Fruit fly (Drosophila melanogaster) whole organism, adult: ENCODE data around the gene Ctr1C.

Experiments
- CG11617 ChIP-seq: fragments of 200-800 bp; sonication (Bioruptor generic); optimal IDR thresholded peaks from 2 replicates; lab custom pipeline; 2017; ENCODE audit warnings: mild to moderate bottlenecking, missing biosample characterization, missing genetic modification reagents, missing genetic modification characterization
- CG12768 ChIP-seq: fragments of 200-800 bp; sonication (Bioruptor generic); optimal IDR thresholded peaks from 2 replicates; lab custom pipeline; 2017; ENCODE audit warnings: missing biosample characterization, missing genetic modification characterization, mild to moderate bottlenecking, moderate library complexity, missing genetic modification reagents
- CG14711 ChIP-seq: fragments of 200-800 bp; sonication (Bioruptor generic); optimal IDR thresholded peaks from 2 replicates; lab custom pipeline; 2018; ENCODE audit warnings: missing biosample characterization, mild to moderate bottlenecking, missing genetic modification characterization, moderate library complexity
- CG1620 ChIP-seq: fragments of 200-800 bp; sonication (Bioruptor generic); optimal IDR thresholded peaks from 2 replicates; lab custom pipeline; 2016; ENCODE audit warnings: missing biosample characterization, missing genetic modification characterization
- CG33017 ChIP-seq: fragments of 200-800 bp; sonication (Bioruptor generic); optimal IDR thresholded peaks from 2 replicates; lab custom pipeline; 2018; ENCODE audit warnings: missing biosample characterization, mild to moderate bottlenecking, missing genetic modification characterization, moderate library complexity
- CG5204 ChIP-seq: fragments of 200-800 bp; sonication (Bioruptor generic); optimal IDR thresholded peaks from 2 replicates; lab custom pipeline; 2016; ENCODE audit warnings: missing biosample characterization, missing genetic modification characterization
- CG7045 ChIP-seq: fragments of 200-800 bp; sonication (Bioruptor generic); optimal IDR thresholded peaks from 2 replicates; lab custom pipeline; 2017; ENCODE audit warnings: missing biosample characterization, mild to moderate bottlenecking, missing genetic modification characterization
- CG7101 ChIP-seq: fragments of 200-800 bp; sonication (Bioruptor generic); optimal IDR thresholded peaks from 2 replicates; lab custom pipeline; 2018; ENCODE audit warnings: missing biosample characterization, mild to moderate bottlenecking, missing genetic modification characterization, moderate library complexity
- Clk ChIP-seq: fragments of 200-800 bp; sonication (Bioruptor generic); optimal IDR thresholded peaks from 2 replicates; lab custom pipeline; 2017; ENCODE audit warnings: missing biosample characterization, missing genetic modification characterization
- Crg-1 ChIP-seq: fragments of 200-800 bp; sonication (Bioruptor generic); optimal IDR thresholded peaks from 2 replicates; lab custom pipeline; 2016; ENCODE audit warnings: missing biosample characterization, missing genetic modification characterization
- Hr96 ChIP-seq: fragments of 200-800 bp; sonication (Bioruptor generic); optimal IDR thresholded peaks from 2 replicates; lab custom pipeline; 2016; ENCODE audit warnings: missing biosample characterization, missing genetic modification characterization
- Mnt ChIP-seq: fragments of 200-800 bp; sonication (Bioruptor generic); optimal IDR thresholded peaks from 2 replicates; lab custom pipeline; 2016; ENCODE audit warnings: missing biosample characterization, mild to moderate bottlenecking, missing genetic modification characterization
- bab1 ChIP-seq: fragments of 200-800 bp; sonication (Bioruptor generic); optimal IDR thresholded peaks from 3 replicates; lab custom pipeline; 2019; ENCODE audit warnings: missing biosample characterization, mild to moderate bottlenecking, missing genetic modification characterization, moderate library complexity
- cic ChIP-seq: fragments of 200-800 bp; sonication (Bioruptor generic); optimal IDR thresholded peaks from 2 replicates; lab custom pipeline; 2017; ENCODE audit warnings: missing biosample characterization, mild to moderate bottlenecking, missing genetic modification characterization, moderate library complexity
- cnc ChIP-seq, 2 experiments: fragments of >200 bp; optimal IDR thresholded peaks; 2 replicates each; lab custom pipeline; 2017
- kay ChIP-seq: fragments of 200-800 bp; sonication (Bioruptor generic); peaks from one replicate; lab custom pipeline; 2016; ENCODE audit warnings: missing biosample characterization, missing genetic modification characterization, borderline replicate concordance
- ovo ChIP-seq: fragments of 200-800 bp; sonication (Bioruptor generic); optimal IDR thresholded peaks from 2 replicates; lab custom pipeline; 2016; ENCODE audit warnings: missing biosample characterization, missing genetic modification characterization
- pad ChIP-seq: fragments of 200-800 bp; sonication (Bioruptor generic); optimal IDR thresholded peaks from 3 replicates; lab custom pipeline; 2017; ENCODE audit warnings: missing biosample characterization, missing genetic modification characterization, mild to moderate bottlenecking, moderate library complexity, missing genetic modification reagents
- tj ChIP-seq: fragments of 200-800 bp; sonication (Bioruptor generic); optimal IDR thresholded peaks from 3 replicates; lab custom pipeline; 2017; ENCODE audit warnings: missing biosample characterization, mild to moderate bottlenecking, missing genetic modification characterization, moderate library complexity
- toe ChIP-seq: fragments of 200-800 bp; sonication (Bioruptor generic); optimal IDR thresholded peaks from 2 replicates; lab custom pipeline; 2016; ENCODE audit warnings: missing biosample characterization, missing genetic modification characterization

Gene Ctr1C

dm6 chr3R:30964220-30964619 lies at the start of gene Ctr1C:
Gene Ctr1C (minus strand): TSS chr3R:30964320.
- no peak for TF ChIP-seq tj (GFP tag; lab: Kevin White, UChicago)
- no peak for TF ChIP-seq CG1620
- no peak for TF ChIP-seq toe (GFP tag; lab: Kevin White, UChicago)
- TF ChIP-seq cnc (optimal IDR thresholded peaks at IDR 0.05; lab: Kevin White, UChicago) = no peak
- no peak for TF ChIP-seq Mnt (GFP tag; lab: Kevin White, UChicago)
- TF ChIP-seq CG33017 = no peak
- TF ChIP-seq kay (GFP tag; lab: Kevin White, UChicago) = no peak
- no peak for TF ChIP-seq Hr96 (GFP tag; lab: Kevin White, UChicago)
- no peak for TF ChIP-seq ovo (GFP tag; lab: Kevin White, UChicago)
- no peak for TF ChIP-seq pad (GFP tag; lab: Kevin White, UChicago)
- TF ChIP-seq CG7101 (tag; lab: Kevin White, UChicago) = no peak
- no peak for TF ChIP-seq cic (GFP tag; lab: Kevin White, UChicago)
- TF ChIP-seq Crg-1 = no peak

DNA sequence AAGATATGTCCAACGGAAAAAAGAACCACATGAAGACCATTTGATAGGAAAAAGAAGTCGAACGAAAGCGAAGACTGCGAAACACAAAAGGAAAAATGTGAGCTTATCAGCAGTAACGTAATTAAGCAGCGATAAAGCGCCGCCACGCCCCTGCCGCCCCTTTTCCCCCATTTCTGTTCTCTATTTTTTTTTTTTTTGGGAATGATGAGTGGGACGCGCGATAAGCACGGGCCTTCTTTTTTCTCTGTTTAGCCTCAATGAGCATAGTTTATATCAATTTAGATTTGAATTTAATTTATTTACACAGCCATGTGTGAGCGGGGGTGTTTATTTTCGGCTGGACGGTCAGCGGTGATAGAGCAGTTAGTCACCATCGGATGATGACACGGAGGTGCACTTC lies 46.0 kb upstream of the Ctr1C start:
- TF ChIP-seq pad (GFP tag; lab: Kevin White, UChicago) = no peak
- no peak for TF ChIP-seq Crg-1
- TF ChIP-seq Clk (GFP tag; lab: Kevin White, UChicago) = no peak
- TF ChIP-seq CG7045 (GFP tag; lab: Kevin White, UChicago) = no peak
- TF ChIP-seq CG1620 = no peak
- no peak for TF ChIP-seq cnc (optimal IDR thresholded peaks at IDR 0.05; lab: Kevin White, UChicago)

DNA sequence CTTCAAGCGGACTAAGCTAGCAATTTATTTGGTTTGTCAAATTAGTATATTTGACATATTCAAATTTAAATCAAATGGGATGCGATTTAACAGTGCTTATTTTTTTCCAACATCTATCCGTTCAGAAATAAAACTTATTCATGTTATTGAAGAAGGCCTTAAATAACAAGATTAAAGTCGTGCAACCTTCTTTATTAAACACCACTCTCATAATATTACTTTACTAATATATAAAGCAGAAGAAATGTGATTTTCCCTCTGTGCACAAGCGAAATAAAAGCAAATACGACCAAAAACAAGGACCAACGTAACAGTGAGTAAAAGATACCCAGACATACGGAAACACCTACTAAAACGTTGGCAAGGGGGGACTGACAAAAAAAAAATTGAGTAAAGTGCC lies 42.5 kb upstream of the Ctr1C start:
- TF ChIP-seq Crg-1 = no peak
- no peak for TF ChIP-seq ovo (GFP tag; lab: Kevin White, UChicago)
- no peak for TF ChIP-seq CG12768
- no peak for TF ChIP-seq Mnt (GFP tag; lab: Kevin White, UChicago)
- TF ChIP-seq tj (GFP tag; lab: Kevin White, UChicago) = no peak
- no peak for TF ChIP-seq CG14711 (tag; lab: Kevin White, UChicago)
- TF ChIP-seq kay (GFP tag; lab: Kevin White, UChicago) = no peak
- TF ChIP-seq CG1620 = no peak
- TF ChIP-seq pad (GFP tag; lab: Kevin White, UChicago) = no peak
- no peak for TF ChIP-seq CG33017
- no peak for TF ChIP-seq CG7101 (tag; lab: Kevin White, UChicago)
- TF ChIP-seq CG7045 (GFP tag; lab: Kevin White, UChicago) = no peak
- no peak for TF ChIP-seq CG5204 (GFP tag; lab: Kevin White, UChicago)
- TF ChIP-seq Clk (GFP tag; lab: Kevin White, UChicago) = no peak
- TF ChIP-seq bab1 = no peak

- TF ChIP-seq bab1 (no peak), CG11617 (GFP tag; lab: Kevin White, UChicago) (no peak), cnc (optimal IDR thresholded peaks at IDR 0.05; lab: Kevin White, UChicago) (no peak), ovo (GFP tag; lab: Kevin White, UChicago) (no peak), Crg-1 (no peak), CG33017 (no peak), tj (GFP tag; lab: Kevin White, UChicago) (no peak), CG7101 (tag; lab: Kevin White, UChicago) (no peak), Hr96 (GFP tag; lab: Kevin White, UChicago) (no peak), Clk (GFP tag; lab: Kevin White, UChicago) (no peak), Mnt (GFP tag; lab: Kevin White, UChicago) (no peak), CG14711 (tag; lab: Kevin White, UChicago) (no peak), kay (GFP tag; lab: Kevin White, UChicago) (no peak), cic (GFP tag; lab: Kevin White, UChicago) (no peak), CG5204 (GFP tag; lab: Kevin White, UChicago) (no peak), CG12768 (no peak), CG7045 (GFP tag; lab: Kevin White, UChicago) (no peak), toe (GFP tag; lab: Kevin White, UChicago) (no peak), pad (GFP tag; lab: Kevin White, UChicago) (no peak)
Measured at dm6 chr3R:30992357-30992756, 28.2 kb upstream of the Ctr1C start, which contains the start of gene CG31007. Gene CG31007 (minus strand): TSS chr3R:30992457.

DNA sequence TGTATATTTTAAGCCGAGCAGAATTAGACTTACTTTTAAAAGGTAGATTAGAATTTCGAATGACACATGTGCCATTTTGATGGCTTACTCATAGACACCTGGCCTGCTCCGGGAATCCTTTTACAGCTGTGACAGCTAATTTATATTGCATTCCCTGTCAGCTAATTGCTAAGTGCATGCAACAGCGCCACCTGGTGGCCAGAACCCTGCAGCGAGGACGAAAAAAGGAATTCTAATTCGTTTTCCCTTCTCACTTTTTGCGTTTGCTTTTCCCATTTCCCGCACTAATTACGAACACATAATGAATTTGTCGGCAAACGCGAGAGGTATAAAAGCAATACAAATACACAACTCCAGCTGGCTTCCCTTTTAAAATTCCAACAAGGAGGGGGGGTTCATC lies 25.8 kb upstream of the Ctr1C start, which contains the start of gene CG31008:
Gene CG31008, minus strand, starts transcription at position 59 of the 400 bp plus-strand sequence.
- no peak for TF ChIP-seq tj (GFP tag; lab: Kevin White, UChicago)
- TF ChIP-seq Crg-1 = no peak
- no peak for TF ChIP-seq CG7045 (GFP tag; lab: Kevin White, UChicago)
- no peak for TF ChIP-seq CG11617 (GFP tag; lab: Kevin White, UChicago)
- no peak for TF ChIP-seq cic (GFP tag; lab: Kevin White, UChicago)
- TF ChIP-seq Hr96 (GFP tag; lab: Kevin White, UChicago) = no peak
- TF ChIP-seq ovo (GFP tag; lab: Kevin White, UChicago) = no peak
- TF ChIP-seq pad (GFP tag; lab: Kevin White, UChicago) = no peak
- no peak for TF ChIP-seq CG1620
- TF ChIP-seq CG14711 (tag; lab: Kevin White, UChicago) = no peak
- no peak for TF ChIP-seq Mnt (GFP tag; lab: Kevin White, UChicago)
- no peak for TF ChIP-seq cnc (optimal IDR thresholded peaks at IDR 0.05; lab: Kevin White, UChicago)
- no peak for TF ChIP-seq kay (GFP tag; lab: Kevin White, UChicago)
- no peak for TF ChIP-seq bab1

dm6 chr3R:30959400-30959799 lies 4.7 kb downstream of the Ctr1C start, which contains the start of gene CG15548:
Gene CG15548 (plus strand): TSS chr3R:30959700.
- no peak for TF ChIP-seq CG12768
- no peak for TF ChIP-seq CG11617 (GFP tag; lab: Kevin White, UChicago)
- TF ChIP-seq CG7045 (GFP tag; lab: Kevin White, UChicago) = no peak
- no peak for TF ChIP-seq pad (GFP tag; lab: Kevin White, UChicago)
- TF ChIP-seq tj (GFP tag; lab: Kevin White, UChicago) = no peak
- TF ChIP-seq CG1620 = no peak
- TF ChIP-seq cic (GFP tag; lab: Kevin White, UChicago) = no peak
- TF ChIP-seq bab1 = no peak
- TF ChIP-seq kay (GFP tag; lab: Kevin White, UChicago) = no peak
- TF ChIP-seq Clk (GFP tag; lab: Kevin White, UChicago) = no peak
- TF ChIP-seq CG5204 (GFP tag; lab: Kevin White, UChicago) = no peak
- TF ChIP-seq Mnt (GFP tag; lab: Kevin White, UChicago) = no peak
- no peak for TF ChIP-seq ovo (GFP tag; lab: Kevin White, UChicago)
- TF ChIP-seq cnc (optimal IDR thresholded peaks at IDR 0.05; lab: Kevin White, UChicago) = no peak
- TF ChIP-seq CG14711 (tag; lab: Kevin White, UChicago) = no peak
- no peak for TF ChIP-seq toe (GFP tag; lab: Kevin White, UChicago)
- no peak for TF ChIP-seq Crg-1
- no peak for TF ChIP-seq CG33017
- TF ChIP-seq Hr96 (GFP tag; lab: Kevin White, UChicago) = no peak
- no peak for TF ChIP-seq CG7101 (tag; lab: Kevin White, UChicago)
